Fruit fly (Drosophila melanogaster): ENCODE data around the gene Pgant5.

Pgant5 gene

dm6 chr2L:5052367-5052914 lies 41.0 kb downstream of the Pgant5 start, which contains the start of gene senju (continued):
- TF ChIP-seq CG4360 (GFP tag; IDR thresholded peaks at IDR 0.05) (peak; percentile 51; the same call in 1 of the 2 replicates), Nf-YA (GFP tag; IDR thresholded peaks at IDR 0.05) (peak; percentile 39; the same call in 1 of the 2 replicates), cato (GFP tag; optimal IDR thresholded peaks at IDR 0.05; ENCODE audit: borderline replicate concordance) (peak; percentile 58), HHEX (GFP tag; optimal IDR thresholded peaks at IDR 0.05) (peak; percentile 80), fd64A (GFP tag; optimal IDR thresholded peaks at IDR 0.05) (peak; percentile 59), ems (GFP tag; optimal IDR thresholded peaks at IDR 0.05) (peak; percentile 80), Dek (tag; optimal IDR thresholded peaks at IDR 0.05) (peak; percentile 75), YL-1 (GFP tag; optimal IDR thresholded peaks at IDR 0.05) (peak; percentile 99), CG5180 (GFP tag; optimal IDR thresholded peaks at IDR 0.05) (peak; percentile 62), CG9215 (GFP tag; IDR thresholded peaks at IDR 0.05) (peak; percentile 62), fd3F (GFP tag; optimal IDR thresholded peaks at IDR 0.05) (peak; percentile 50), zen2 (GFP tag; IDR thresholded peaks at IDR 0.05; ENCODE audit: partially characterized antibody) (no peak), CG12219 (GFP tag; optimal IDR thresholded peaks at IDR 0.05) (peak; percentile 71), CG2116 (GFP tag; optimal IDR thresholded peaks at IDR 0.05) (peak; percentile 67), Elba2 (GFP tag; optimal IDR thresholded peaks at IDR 0.05) (no peak), ftz-f1 (GFP tag; optimal IDR thresholded peaks at IDR 0.05) (peak; percentile 75), B-H2 (GFP tag; optimal IDR thresholded peaks at IDR 0.05) (peak; percentile 88), fru (optimal IDR thresholded peaks at IDR 0.05) (no peak), emc (GFP tag; optimal IDR thresholded peaks at IDR 0.05) (peak; percentile 78), pan (optimal IDR thresholded peaks at IDR 0.05) (no peak), pan (GFP tag; optimal IDR thresholded peaks at IDR 0.05 in 1 of 2, IDR thresholded peaks at IDR 0.05 in 1 of 2) (peak in 1 of 2 experiments; percentile 90), H15 (GFP tag; IDR thresholded peaks at IDR 0.05) (peak; percentile 60; the same call in 1 of the 3 replicates), CG42726 (GFP tag; IDR thresholded peaks at IDR 0.05; ENCODE audit: partially characterized antibody) (peak; percentile 36; the same call in 1 of the 2 replicates), MTF-1 (GFP tag; optimal IDR thresholded peaks at IDR 0.05; ENCODE audit: borderline replicate concordance) (peak; percentile 59), Ets65A (GFP tag) (peak; percentile 96), Sin3A (optimal IDR thresholded peaks at IDR 0.05) (peak; percentile 77), Max (GFP tag; optimal IDR thresholded peaks at IDR 0.05) (peak; percentile 90), nerfin-2 (GFP tag; IDR thresholded peaks at IDR 0.05; ENCODE audit: partially characterized antibody) (no peak), CG10654 (GFP tag; optimal IDR thresholded peaks at IDR 0.05) (peak; percentile 76), inv (GFP tag; IDR thresholded peaks at IDR 0.05; ENCODE audit: partially characterized antibody) (no peak; the same call in 1 of the 2 replicates), trem (tag; optimal IDR thresholded peaks at IDR 0.05) (peak; percentile 51), CG3838 (GFP tag; optimal IDR thresholded peaks at IDR 0.05) (peak; percentile 33), gt (GFP tag; IDR thresholded peaks at IDR 0.05) (no peak), dm (GFP tag; optimal IDR thresholded peaks at IDR 0.05) (peak; percentile 95), z (GFP tag; IDR thresholded peaks at IDR 0.05) (0 out of 3 replicates have a peak, but pooled peaks have one; percentile 33), Trl (optimal IDR thresholded peaks at IDR 0.05) (no peak), Trl (GFP tag; optimal IDR thresholded peaks at IDR 0.05) (peak; percentile 86), caup (GFP tag; optimal IDR thresholded peaks at IDR 0.05; ENCODE audit: severe bottlenecking) (peak; percentile 92), zfh2 (GFP tag; optimal IDR thresholded peaks at IDR 0.05) (peak; percentile 90), twi (tag; optimal IDR thresholded peaks at IDR 0.05) (peak; percentile 48), CG7928 (GFP tag; optimal IDR thresholded peaks at IDR 0.05) (peak; percentile 32), Adf1 (GFP tag; IDR thresholded peaks at IDR 0.05) (peak; percentile 62), BtbVII (GFP tag; optimal IDR thresholded peaks at IDR 0.05) (peak; percentile 84), Lim3 (GFP tag; IDR thresholded peaks at IDR 0.05) (peak; percentile 37; the same call in 1 of the 2 replicates), NfI (GFP tag; optimal IDR thresholded peaks at IDR 0.05) (peak; percentile 79), slp2 (GFP tag; optimal IDR thresholded peaks at IDR 0.05) (peak; percentile 51), CG8388 (GFP tag; optimal IDR thresholded peaks at IDR 0.05) (peak; percentile 81), CG1832 (GFP tag; optimal IDR thresholded peaks at IDR 0.05) (peak; percentile 31), CG30020 (tag; optimal IDR thresholded peaks at IDR 0.05) (peak; percentile 55), CG9817 (tag; optimal IDR thresholded peaks at IDR 0.05) (peak; percentile 51)
